Worm (Caenorhabditis elegans) whole organism, L1 larva: Measurements from ENCODE around the gene unc-83.

ENCODE experiments used
- C34B4.2 ChIP-seq: sonication (generic microtip); optimal IDR thresholded peaks from 2 replicates; lab custom pipeline; 2017; ENCODE audit warnings: mild to moderate bottlenecking, missing genetic modification characterization, missing compliant biosample characterization
- ama-1 ChIP-seq: fragments of 150-350 bp; optimal IDR thresholded peaks from 2 replicates; lab custom pipeline; 2014
- blmp-1 ChIP-seq: fragments of 150-350 bp; optimal IDR thresholded peaks from 2 replicates; lab custom pipeline; 2014; ENCODE audit warnings: missing biosample characterization, missing genetic modification characterization
- ceh-63 ChIP-seq: fragments of 200-800 bp; sonication (Bioruptor generic); optimal IDR thresholded peaks from 2 replicates; lab custom pipeline; 2018; ENCODE audit warnings: mild to moderate bottlenecking, missing genetic modification characterization, missing compliant biosample characterization
- ceh-88 ChIP-seq: fragments of 200-800 bp; sonication (Bioruptor generic); IDR thresholded peaks from 2 replicates; pipeline ENCODE4 v1.3.6; 2022; ENCODE audit warnings: missing genetic modification characterization, missing compliant biosample characterization
- ceh-90 ChIP-seq: sonication (generic microtip); optimal IDR thresholded peaks from 2 replicates; lab custom pipeline; 2016; ENCODE audit warnings: missing genetic modification characterization, missing compliant biosample characterization
- dpl-1 ChIP-seq, 3 experiments: fragments of 150-350 bp in 2 of 3; sonication (generic microtip) in 1 of 3; optimal IDR thresholded peaks; 2 replicates each; lab custom pipeline; 2014 to 2017; ENCODE audit warnings: missing biosample characterization in 3 of 3, missing genetic modification characterization in 3 of 3, missing genetic modification reagents in 3 of 3
- efl-1 ChIP-seq, 4 experiments: fragments of 150-350 bp; optimal IDR thresholded peaks in 3 of 4; peaks in 1 of 4; 1 replicate in 1 of 4; 2 replicates in 3 of 4; lab custom pipeline; 2014; ENCODE audit warnings: missing biosample characterization in 2 of 4, missing genetic modification characterization in 2 of 4, missing genetic modification reagents in 2 of 4
- efl-3 ChIP-seq: fragments of 200-800 bp; sonication (Bioruptor generic); optimal IDR thresholded peaks from 2 replicates; lab custom pipeline; 2018; ENCODE audit warnings: mild to moderate bottlenecking, missing genetic modification characterization, missing compliant biosample characterization
- elt-2 ChIP-seq: sonication (generic microtip); optimal IDR thresholded peaks from 2 replicates; lab custom pipeline; 2016; ENCODE audit warnings: missing genetic modification characterization, mild to moderate bottlenecking, inconsistent platforms, missing compliant biosample characterization, missing genetic modification reagents
- elt-3 ChIP-seq, 6 experiments: fragments of 150-350 bp in 1 of 6; sonication (generic microtip); optimal IDR thresholded peaks; 2 replicates each; lab custom pipeline; 2017 to 2018; ENCODE audit warnings: missing biosample characterization in 6 of 6, missing genetic modification characterization in 6 of 6, inconsistent platforms in 1 of 6
- ets-5 ChIP-seq: fragments of 200-800 bp; sonication (Bioruptor generic); IDR thresholded peaks from 2 replicates; pipeline ENCODE4 v1.3.6; 2022; ENCODE audit warnings: missing genetic modification characterization, missing compliant biosample characterization
- fkh-10 ChIP-seq: sonication (generic microtip); optimal IDR thresholded peaks from 2 replicates; lab custom pipeline; 2017; ENCODE audit warnings: missing biosample characterization, missing genetic modification reagents, missing genetic modification characterization
- fkh-4 ChIP-seq: sonication (generic microtip); optimal IDR thresholded peaks from 2 replicates; lab custom pipeline; 2016; ENCODE audit warnings: missing compliant biosample characterization, missing genetic modification characterization, borderline replicate concordance
- fkh-8 ChIP-seq: sonication (generic microtip); optimal IDR thresholded peaks from 2 replicates; lab custom pipeline; 2016; ENCODE audit warnings: mild to moderate bottlenecking, missing genetic modification characterization, missing compliant biosample characterization
- fos-1 ChIP-seq: fragments of 150-350 bp; optimal IDR thresholded peaks from 2 replicates; lab custom pipeline; 2014; ENCODE audit warnings: missing biosample characterization, missing genetic modification characterization
- hlh-17 ChIP-seq: fragments of 200-800 bp; sonication (Bioruptor generic); optimal IDR thresholded peaks from 2 replicates; lab custom pipeline; 2018; ENCODE audit warnings: missing genetic modification characterization, mild to moderate bottlenecking, missing compliant biosample characterization, moderate library complexity, borderline replicate concordance
- hlh-4 ChIP-seq: sonication (generic microtip); optimal IDR thresholded peaks from 2 replicates; lab custom pipeline; 2016; ENCODE audit warnings: mild to moderate bottlenecking, missing genetic modification characterization, missing compliant biosample characterization
- isw-1 ChIP-seq: fragments of 200-800 bp; sonication (Bioruptor generic); IDR thresholded peaks from 2 replicates; pipeline ENCODE4 v1.3.6; 2022; ENCODE audit warnings: missing genetic modification characterization, missing compliant biosample characterization
- lin-14 ChIP-seq: fragments of 200-800 bp; sonication (Bioruptor generic); optimal IDR thresholded peaks from 2 replicates; lab custom pipeline; 2018; ENCODE audit warnings: mild to moderate bottlenecking, missing genetic modification characterization, moderate library complexity, missing compliant biosample characterization
- lin-15B ChIP-seq: fragments of 150-350 bp; sonication (generic microtip); optimal IDR thresholded peaks from 3 replicates; lab custom pipeline; 2014; ENCODE audit warnings: missing biosample characterization, missing genetic modification characterization
- lin-35 ChIP-seq, 2 experiments: fragments of 150-350 bp; optimal IDR thresholded peaks; 2 replicates each; lab custom pipeline; 2014; ENCODE audit warnings: missing biosample characterization in 2 of 2, missing genetic modification characterization in 2 of 2, missing genetic modification reagents in 2 of 2
- lin-39 ChIP-seq: fragments of 150-350 bp; optimal IDR thresholded peaks from 2 replicates; lab custom pipeline; 2014; ENCODE audit warnings: missing biosample characterization, missing genetic modification reagents, missing genetic modification characterization
- nhr-11 ChIP-seq: fragments of 150-350 bp; optimal IDR thresholded peaks from 2 replicates; lab custom pipeline; 2014; ENCODE audit warnings: missing biosample characterization, missing genetic modification characterization
- nhr-20 ChIP-seq: sonication (generic microtip); optimal IDR thresholded peaks from 2 replicates; lab custom pipeline; 2016; ENCODE audit warnings: mild to moderate bottlenecking, missing genetic modification characterization, missing compliant biosample characterization
- nhr-28 ChIP-seq: fragments of 150-350 bp; optimal IDR thresholded peaks from 2 replicates; lab custom pipeline; 2014; ENCODE audit warnings: missing biosample characterization, missing genetic modification characterization
- nhr-85 ChIP-seq: sonication (generic microtip); peaks from one replicate; lab custom pipeline; 2016; ENCODE audit warnings: missing genetic modification characterization, inconsistent platforms, missing compliant biosample characterization
- rnt-1 ChIP-seq: sonication (generic microtip); optimal IDR thresholded peaks from 2 replicates; lab custom pipeline; 2016; ENCODE audit warnings: mild to moderate bottlenecking, missing genetic modification characterization, moderate library complexity, missing compliant biosample characterization
- snu-23 ChIP-seq: sonication (generic microtip); optimal IDR thresholded peaks from 2 replicates; lab custom pipeline; 2016; ENCODE audit warnings: missing genetic modification characterization, missing compliant biosample characterization
- sptf-1 ChIP-seq: fragments of 150-350 bp; optimal IDR thresholded peaks from 2 replicates; lab custom pipeline; 2014; ENCODE audit warnings: missing biosample characterization, missing genetic modification characterization
- vab-15 ChIP-seq: sonication (generic microtip); optimal IDR thresholded peaks from 2 replicates; lab custom pipeline; 2017; ENCODE audit warnings: missing genotype, mild to moderate bottlenecking, missing genetic modification characterization, missing compliant biosample characterization
- xbp-1 ChIP-seq: sonication (generic microtip); optimal IDR thresholded peaks from 2 replicates; lab custom pipeline; 2016; ENCODE audit warnings: missing genetic modification characterization, missing compliant biosample characterization
- zag-1 ChIP-seq: fragments of 150-350 bp; optimal IDR thresholded peaks from 2 replicates; lab custom pipeline; 2014; ENCODE audit warnings: missing biosample characterization, missing genetic modification characterization
- zip-4 ChIP-seq: fragments of 200-800 bp; sonication (Bioruptor generic); optimal IDR thresholded peaks from 2 replicates; lab custom pipeline; 2018; ENCODE audit warnings: mild to moderate bottlenecking, missing genetic modification characterization, moderate library complexity, missing compliant biosample characterization
- ztf-11 ChIP-seq, 2 experiments: sonication (generic microtip); optimal IDR thresholded peaks; 2 replicates each; lab custom pipeline; 2016 to 2017; ENCODE audit warnings: missing genetic modification characterization in 2 of 2, missing biosample characterization in 1 of 2, missing compliant biosample characterization in 1 of 2
- ztf-4 ChIP-seq: fragments of 150-350 bp; optimal IDR thresholded peaks from 2 replicates; lab custom pipeline; 2014; ENCODE audit warnings: missing biosample characterization, missing genetic modification characterization

Gene unc-83

ce11 chrV:6450129-6451011, 14.5 kb upstream of the unc-83 start, which contains the start of gene acl-8:
Gene acl-8 (plus strand): TSS chrV:6450870.
- TF ChIP-seq efl-3 (GFP tag; lab: Kevin White, UChicago) = no peak
- TF ChIP-seq ceh-90 (tag; lab: Kevin White, UChicago) = no peak
- peak; percentile 13 for TF ChIP-seq rnt-1
- peak in 1 of 2 experiments; percentile 4 for TF ChIP-seq efl-1 (optimal IDR thresholded peaks at IDR 0.05; lab: Kevin White, UChicago)
- peak in 1 of 2 experiments; percentile 68 for TF ChIP-seq efl-1 (GFP tag; optimal IDR thresholded peaks at IDR 0.05 in 1 of 2; lab: Kevin White, UChicago)
- TF ChIP-seq hlh-4 (tag; lab: Kevin White, UChicago) = no peak
- TF ChIP-seq lin-35 (GFP tag; optimal IDR thresholded peaks at IDR 0.05; lab: Kevin White, UChicago) = peak in 1 of 2 experiments; percentile 4
- peak; percentile 43 for TF ChIP-seq elt-2 (tag; lab: Kevin White, UChicago)

DNA sequence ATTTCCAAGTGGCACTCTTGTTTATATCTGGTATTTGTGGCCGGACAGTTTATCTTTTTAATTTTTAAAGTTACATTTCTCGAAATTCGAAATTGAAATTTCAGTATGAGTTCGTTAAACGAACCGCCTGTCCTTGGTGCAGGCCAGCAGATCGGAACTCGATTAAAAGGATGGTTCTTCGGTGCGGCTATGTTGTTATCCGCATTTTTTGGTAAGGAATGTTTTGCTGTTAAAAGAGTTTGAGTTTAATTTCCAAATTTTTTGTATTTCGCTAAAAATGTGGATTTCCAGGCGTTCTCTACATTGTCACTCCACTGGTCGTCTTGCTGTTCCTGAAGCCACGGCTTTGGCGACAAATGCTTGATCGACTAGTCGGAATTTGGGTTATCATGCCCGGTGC, 11.7 kb upstream of the unc-83 start, which contains the start of gene acl-9:
Gene acl-9, plus strand, starts transcription at position 105 of the 400 bp plus-strand sequence.
- TF ChIP-seq C34B4.2 (tag; lab: Kevin White, UChicago) (no peak), ama-1 (lab: Kevin White, UChicago) (no peak), snu-23 (GFP tag; lab: Kevin White, UChicago) (no peak), nhr-28 (no peak), hlh-17 (GFP tag; lab: Kevin White, UChicago) (no peak)

ce11 chrV:6456903-6457302, 8.0 kb upstream of the unc-83 start:
- TF ChIP-seq isw-1 (GFP tag; lab: Robert Waterston, UW) (no peak), ceh-63 (GFP tag; lab: Kevin White, UChicago) (no peak), zag-1 (tag; lab: Kevin White, UChicago) (no peak), blmp-1 (no peak), ztf-4 (tag; lab: Kevin White, UChicago) (no peak), ceh-88 (no peak)

- TF ChIP-seq blmp-1 (peak; percentile 57), ztf-11 (tag; optimal IDR thresholded peaks at IDR 0.05; lab: Kevin White, UChicago) (peak in 1 of 2 experiments; percentile 3), lin-15B (tag; lab: Kevin White, UChicago) (no peak), elt-3 (tag; optimal IDR thresholded peaks at IDR 0.05; lab: Kevin White, UChicago) (peak in 1 of 6 experiments; percentile 43), efl-1 (optimal IDR thresholded peaks at IDR 0.05; lab: Kevin White, UChicago) (no peak), efl-1 (GFP tag; optimal IDR thresholded peaks at IDR 0.05 in 1 of 2; lab: Kevin White, UChicago) (peak in 1 of 2 experiments; percentile 62), xbp-1 (tag; lab: Kevin White, UChicago) (no peak), zag-1 (tag; lab: Kevin White, UChicago) (no peak), lin-14 (peak; percentile 50), elt-2 (tag; lab: Kevin White, UChicago) (no peak), ztf-4 (tag; lab: Kevin White, UChicago) (no peak), nhr-11 (no peak), dpl-1 (GFP tag; optimal IDR thresholded peaks at IDR 0.05; lab: Kevin White, UChicago) (peak in 1 of 3 experiments; percentile 1), nhr-28 (no peak)
Measured at ce11 chrV:6458302-6458998, 6.4 kb upstream of the unc-83 start.

DNA sequence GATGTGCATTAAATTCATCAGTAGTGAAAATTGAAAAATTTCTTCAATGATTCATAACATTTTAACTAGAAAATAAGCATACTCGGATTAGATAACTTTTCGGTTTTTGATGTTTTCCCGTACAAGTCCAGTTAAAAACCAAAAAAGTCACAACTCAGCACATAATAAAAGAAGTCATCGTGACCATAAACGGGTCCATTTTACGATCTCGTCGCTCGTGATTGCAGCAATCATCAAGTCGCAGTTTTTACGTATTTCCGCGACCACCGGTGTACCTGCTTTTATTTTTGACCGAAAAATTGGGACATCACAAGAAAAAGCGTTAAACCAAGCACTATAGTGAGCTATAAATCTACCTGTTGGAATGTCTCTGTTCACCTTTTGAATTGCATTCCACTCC, 3.6 kb upstream of the unc-83 start:
- TF ChIP-seq lin-35 (GFP tag; optimal IDR thresholded peaks at IDR 0.05; lab: Kevin White, UChicago) = no peak
- peak; percentile 5 for TF ChIP-seq nhr-85
- TF ChIP-seq ceh-63 (GFP tag; lab: Kevin White, UChicago) = peak; percentile 16

DNA sequence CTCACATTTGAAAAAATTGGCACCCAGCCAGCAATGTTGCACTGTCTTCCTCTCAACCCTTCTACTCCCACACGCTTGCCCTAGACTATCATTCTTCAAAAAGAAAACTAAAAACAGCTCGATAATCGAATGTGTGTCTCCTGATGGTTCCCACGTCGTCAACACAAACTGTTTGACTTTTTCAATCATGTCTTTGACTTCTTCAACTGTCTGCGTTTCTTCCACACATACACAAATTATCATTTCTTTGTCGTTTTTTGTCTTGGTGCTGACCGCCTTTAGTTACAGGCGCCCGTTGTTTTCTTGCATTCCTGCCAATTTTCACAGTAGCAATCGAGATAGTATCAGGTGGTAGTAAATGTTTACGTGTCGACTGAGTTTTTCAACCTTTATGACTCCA, 2.3 kb upstream of the unc-83 start:
- TF ChIP-seq ztf-4 (tag; lab: Kevin White, UChicago) (no peak), nhr-11 (no peak), hlh-17 (GFP tag; lab: Kevin White, UChicago) (no peak), lin-15B (tag; lab: Kevin White, UChicago) (no peak), sptf-1 (tag; lab: Kevin White, UChicago) (no peak), vab-15 (tag; lab: Kevin White, UChicago) (peak; percentile 13), fkh-10 (GFP tag; lab: Kevin White, UChicago) (no peak), blmp-1 (peak; percentile 12), lin-14 (peak; percentile 33), fkh-8 (tag; lab: Kevin White, UChicago) (no peak), ets-5 (GFP tag; lab: Robert Waterston, UW) (no peak), snu-23 (GFP tag; lab: Kevin White, UChicago) (peak; percentile 18), zip-4 (GFP tag; lab: Kevin White, UChicago) (no peak), nhr-85 (peak; percentile 87), nhr-20 (tag; lab: Kevin White, UChicago) (peak; percentile 14), isw-1 (GFP tag; lab: Robert Waterston, UW) (no peak), lin-35 (GFP tag; optimal IDR thresholded peaks at IDR 0.05; lab: Kevin White, UChicago) (peak in 1 of 2 experiments; percentile 64), fos-1 (tag; lab: Kevin White, UChicago) (no peak), fkh-4 (tag; lab: Kevin White, UChicago) (no peak), lin-39 (no peak)
